Worm (Caenorhabditis elegans) whole organism, L1 larva: ENCODE results near the gene hst-3.2.
A peak's percentile ranks its signal among the peaks of the same experiment; 100 is the strongest.

Experiments used
- C34B4.2 ChIP-seq: sonication (generic microtip); optimal IDR thresholded peaks from 2 replicates; lab custom pipeline; 2017; ENCODE audit warnings: mild to moderate bottlenecking, missing genetic modification characterization, missing compliant biosample characterization
- blmp-1 ChIP-seq: fragments of 150-350 bp; optimal IDR thresholded peaks from 2 replicates; lab custom pipeline; 2014; ENCODE audit warnings: missing biosample characterization, missing genetic modification characterization
- efl-1 ChIP-seq, 4 experiments: fragments of 150-350 bp; optimal IDR thresholded peaks in 3 of 4; peaks in 1 of 4; 1 replicate in 1 of 4; 2 replicates in 3 of 4; lab custom pipeline; 2014; ENCODE audit warnings: missing biosample characterization in 2 of 4, missing genetic modification characterization in 2 of 4, missing genetic modification reagents in 2 of 4
- grh-1 ChIP-seq: fragments of 200-800 bp; sonication (Bioruptor generic); IDR thresholded peaks from 2 replicates; pipeline ENCODE4 v1.3.6; 2022; ENCODE audit warnings: missing genetic modification reagents, missing genetic modification characterization, missing compliant biosample characterization
- hlh-17 ChIP-seq: fragments of 200-800 bp; sonication (Bioruptor generic); optimal IDR thresholded peaks from 2 replicates; lab custom pipeline; 2018; ENCODE audit warnings: missing genetic modification characterization, mild to moderate bottlenecking, missing compliant biosample characterization, moderate library complexity, borderline replicate concordance
- jun-1 ChIP-seq: fragments of 150-350 bp; optimal IDR thresholded peaks from 2 replicates; lab custom pipeline; 2014; ENCODE audit warnings: missing biosample characterization, missing genetic modification reagents, missing genetic modification characterization
- lin-14 ChIP-seq: fragments of 200-800 bp; sonication (Bioruptor generic); optimal IDR thresholded peaks from 2 replicates; lab custom pipeline; 2018; ENCODE audit warnings: mild to moderate bottlenecking, missing genetic modification characterization, moderate library complexity, missing compliant biosample characterization
- mdl-1 ChIP-seq, 2 experiments: fragments of 150-350 bp; optimal IDR thresholded peaks; 2 replicates each; lab custom pipeline; 2014 to 2017; ENCODE audit warnings: missing biosample characterization in 2 of 2, missing genetic modification characterization in 2 of 2, inconsistent platforms in 1 of 2
- nhr-11 ChIP-seq: fragments of 150-350 bp; optimal IDR thresholded peaks from 2 replicates; lab custom pipeline; 2014; ENCODE audit warnings: missing biosample characterization, missing genetic modification characterization
- nhr-47 ChIP-seq: sonication (generic microtip); optimal IDR thresholded peaks from 2 replicates; lab custom pipeline; 2016; ENCODE audit warnings: mild to moderate bottlenecking, missing genetic modification characterization, moderate library complexity, missing compliant biosample characterization
- nhr-77 ChIP-seq: fragments of 150-350 bp; optimal IDR thresholded peaks from 2 replicates; lab custom pipeline; 2014; ENCODE audit warnings: missing biosample characterization, missing genetic modification characterization
- nhr-85 ChIP-seq: sonication (generic microtip); peaks from one replicate; lab custom pipeline; 2016; ENCODE audit warnings: missing genetic modification characterization, inconsistent platforms, missing compliant biosample characterization
- snpc-4 ChIP-seq: fragments of 150-350 bp; optimal IDR thresholded peaks from 2 replicates; lab custom pipeline; 2014; ENCODE audit warnings: missing biosample characterization, missing genetic modification characterization
- xbp-1 ChIP-seq: sonication (generic microtip); optimal IDR thresholded peaks from 2 replicates; lab custom pipeline; 2016; ENCODE audit warnings: missing genetic modification characterization, missing compliant biosample characterization

hst-3.2 gene

ce11 chrX:2877433-2877832, 46.4 kb downstream of the hst-3.2 start:
- no peak for TF ChIP-seq nhr-11 (tag; lab: Kevin White, UChicago)
- peak; percentile 30 for TF ChIP-seq lin-14 (GFP tag; lab: Kevin White, UChicago)
- TF ChIP-seq nhr-85: peak; percentile 59

ce11 chrX:2874598-2874997, 49.2 kb downstream of the hst-3.2 start:
- no peak for TF ChIP-seq xbp-1
- no peak for TF ChIP-seq nhr-47 (tag; lab: Kevin White, UChicago)
- TF ChIP-seq blmp-1: peak; percentile 85
- TF ChIP-seq jun-1 (tag; lab: Kevin White, UChicago): no peak
- no peak for TF ChIP-seq C34B4.2 (tag; lab: Kevin White, UChicago)
- no peak for TF ChIP-seq snpc-4 (tag; lab: Kevin White, UChicago)
- TF ChIP-seq, all 84 proteins: peak for 1

- no peak for TF ChIP-seq mdl-1 (tag; optimal IDR thresholded peaks at IDR 0.05; lab: Kevin White, UChicago)
These were observed 50.5 kb downstream of the hst-3.2 start for ce11 chrX:2873272-2873671.

ce11 chrX:2871037-2871436, 52.8 kb downstream of the hst-3.2 start, which contains the start of gene F53B3.3:
TSS of gene F53B3.3 (minus strand) at chrX:2871137.
- no peak for TF ChIP-seq grh-1 (GFP tag; lab: Robert Waterston, UW)
- TF ChIP-seq efl-1 (optimal IDR thresholded peaks at IDR 0.05; lab: Kevin White, UChicago): no peak
- peak in 1 of 2 experiments; percentile 55 for TF ChIP-seq efl-1 (GFP tag; optimal IDR thresholded peaks at IDR 0.05 in 1 of 2; lab: Kevin White, UChicago)
- TF ChIP-seq nhr-77 (tag; lab: Kevin White, UChicago): peak; percentile 6
- peak; percentile 18 for TF ChIP-seq hlh-17
